Fruit fly (Drosophila melanogaster): ENCODE measurements around the gene CG9743.

CG9743 gene

dm6 chr3R:30189836-30190235, 13.0 kb downstream of the CG9743 start (continued):
- TF ChIP-seq NFAT (GFP tag; IDR thresholded peaks at IDR 0.05): 0 out of 2 replicates have a peak, but pooled peaks have one; percentile 31
- TF ChIP-seq ranshi (GFP tag; IDR thresholded peaks at IDR 0.05): peak; percentile 86
- peak; percentile 72 for TF ChIP-seq Dbx (GFP tag; IDR thresholded peaks at IDR 0.05)
- peak; percentile 80 for TF ChIP-seq CG6689 (GFP tag; IDR thresholded peaks at IDR 0.05)
- peak; percentile 52 for TF ChIP-seq cwo (GFP tag; optimal IDR thresholded peaks at IDR 0.05)
- TF ChIP-seq slp2 (GFP tag; optimal IDR thresholded peaks at IDR 0.05): peak; percentile 38
- no peak for TF ChIP-seq BEAF-32 (GFP tag; optimal IDR thresholded peaks at IDR 0.05)
- peak; percentile 47 for TF ChIP-seq gsb-n (tag; optimal IDR thresholded peaks at IDR 0.05)
- TF ChIP-seq CG4707 (GFP tag; optimal IDR thresholded peaks at IDR 0.05): peak; percentile 30
- no peak for TF ChIP-seq pan (optimal IDR thresholded peaks at IDR 0.05)
- TF ChIP-seq pan (GFP tag; optimal IDR thresholded peaks at IDR 0.05 in 1 of 2, IDR thresholded peaks at IDR 0.05 in 1 of 2): peak in 1 of 2 experiments; percentile 87
- TF ChIP-seq inv (GFP tag; IDR thresholded peaks at IDR 0.05; ENCODE audit: partially characterized antibody): no peak
- peak; percentile 84 for TF ChIP-seq dmrt99B (tag; optimal IDR thresholded peaks at IDR 0.05)
- peak; percentile 58 for TF ChIP-seq CG8359 (GFP tag; optimal IDR thresholded peaks at IDR 0.05; ENCODE audit: borderline replicate concordance)
- no peak for TF ChIP-seq CG12744 (GFP tag; optimal IDR thresholded peaks at IDR 0.05)
- TF ChIP-seq Xbp1 (GFP tag; optimal IDR thresholded peaks at IDR 0.05): peak; percentile 76
- peak; percentile 87 for TF ChIP-seq Ada2b (GFP tag; IDR thresholded peaks at IDR 0.05)
- TF ChIP-seq Hr51 (GFP tag; optimal IDR thresholded peaks at IDR 0.05): peak; percentile 20 to 80
- no peak for TF ChIP-seq gfzf (GFP tag; optimal IDR thresholded peaks at IDR 0.05)
- TF ChIP-seq shn (GFP tag; optimal IDR thresholded peaks at IDR 0.05): peak; percentile 5
- no peak for TF ChIP-seq hth (optimal IDR thresholded peaks at IDR 0.05)
- TF ChIP-seq row (GFP tag; IDR thresholded peaks at IDR 0.05): peak; percentile 77
- peak; percentile 95 for TF ChIP-seq Med (GFP tag)
- TF ChIP-seq chm (GFP tag; IDR thresholded peaks at IDR 0.05): peak; percentile 76
- no peak for TF ChIP-seq Poxn (GFP tag; IDR thresholded peaks at IDR 0.05)
- TF ChIP-seq Ets97D (GFP tag; optimal IDR thresholded peaks at IDR 0.05): peak; percentile 19
- no peak for TF ChIP-seq CG3065 (GFP tag; optimal IDR thresholded peaks at IDR 0.05)
- TF ChIP-seq D (optimal IDR thresholded peaks at IDR 0.05): no peak
- TF ChIP-seq D (GFP tag; optimal IDR thresholded peaks at IDR 0.05): peak; percentile 73
- peak; percentile 77 for TF ChIP-seq Awh (GFP tag; IDR thresholded peaks at IDR 0.05)
- TF ChIP-seq sens (GFP tag): peak; percentile 89
- peak; percentile 67 for TF ChIP-seq CG17829 (tag; optimal IDR thresholded peaks at IDR 0.05)
- peak; percentile 39 for TF ChIP-seq maf-S (GFP tag; optimal IDR thresholded peaks at IDR 0.05)
- TF ChIP-seq pnt (GFP tag; optimal IDR thresholded peaks at IDR 0.05): peak; percentile 66
- peak; percentile 85 for TF ChIP-seq sob (GFP tag; IDR thresholded peaks at IDR 0.05)
- peak; percentile 66 for TF ChIP-seq Meics (GFP tag; optimal IDR thresholded peaks at IDR 0.05)
- no peak for TF ChIP-seq cad (GFP tag; optimal IDR thresholded peaks at IDR 0.05)
- no peak for TF ChIP-seq CG7786 (GFP tag; optimal IDR thresholded peaks at IDR 0.05)
- TF ChIP-seq E2f1 (GFP tag; IDR thresholded peaks at IDR 0.05): peak; percentile 87
- peak; percentile 21 for TF ChIP-seq CHES-1-like (GFP tag; optimal IDR thresholded peaks at IDR 0.05)
- peak; percentile 67 for TF ChIP-seq CG8388 (GFP tag; optimal IDR thresholded peaks at IDR 0.05)
- TF ChIP-seq Opbp (GFP tag; IDR thresholded peaks at IDR 0.05; ENCODE audit: partially characterized antibody): no peak
- peak; percentile 56 for TF ChIP-seq CG9437 (GFP tag; optimal IDR thresholded peaks at IDR 0.05)
- TF ChIP-seq luna (GFP tag; optimal IDR thresholded peaks at IDR 0.05): no peak
- peak; percentile 70 for TF ChIP-seq CG18599 (GFP tag; optimal IDR thresholded peaks at IDR 0.05)
- TF ChIP-seq CG12104 (GFP tag; optimal IDR thresholded peaks at IDR 0.05): peak; percentile 50
- peak; percentile 67 to 68 for TF ChIP-seq Pdp1 (GFP tag; optimal IDR thresholded peaks at IDR 0.05)
- no peak for TF ChIP-seq br (optimal IDR thresholded peaks at IDR 0.05)
- peak; percentile 62 for TF ChIP-seq CG4424 (GFP tag; optimal IDR thresholded peaks at IDR 0.05)
- peak; percentile 48 for TF ChIP-seq CG5180 (GFP tag; optimal IDR thresholded peaks at IDR 0.05)
- no peak for TF ChIP-seq CG10543 (GFP tag; optimal IDR thresholded peaks at IDR 0.05)
- TF ChIP-seq nmo (GFP tag; optimal IDR thresholded peaks at IDR 0.05): peak; percentile 80

Measured in whole organism, embryonic.